Fruit fly (Drosophila melanogaster) whole organism, embryonic: Measurements from ENCODE around the gene CG17593.

ENCODE experiments used
- Abd-B ChIP-seq: fragments of 200-800 bp; sonication (Bioruptor generic); optimal IDR thresholded peaks from 2 replicates; lab custom pipeline; 2018; ENCODE audit warnings: missing biosample characterization, mild to moderate bottlenecking, missing genetic modification characterization, moderate library complexity
- Awh ChIP-seq: fragments of 200-800 bp; sonication (Bioruptor generic); IDR thresholded peaks from 2 replicates; pipeline ENCODE4, ENCODE4 v1.3.6; 2022; ENCODE audit warnings: missing biosample characterization, missing genetic modification characterization
- C15 ChIP-seq: fragments of 200-800 bp; sonication (Bioruptor generic); IDR thresholded peaks from 3 replicates; pipeline ENCODE4 v1.3.6; 2022; ENCODE audit warnings: missing biosample characterization, missing genetic modification characterization
- CG1024 ChIP-seq: fragments of 200-800 bp; sonication (Bioruptor generic); IDR thresholded peaks from 2 replicates; pipeline ENCODE4 v1.3.6; 2022; ENCODE audit warnings: missing biosample characterization, missing genetic modification characterization
- CG12299 ChIP-seq: fragments of 200-800 bp; sonication (Bioruptor generic); optimal IDR thresholded peaks from 2 replicates; lab custom pipeline; 2018; ENCODE audit warnings: missing biosample characterization, mild to moderate bottlenecking, missing genetic modification characterization
- CG12659 ChIP-seq: fragments of 200-800 bp; sonication (Bioruptor generic); optimal IDR thresholded peaks from 3 replicates; lab custom pipeline; 2017; ENCODE audit warnings: mild to moderate bottlenecking, missing biosample characterization, missing genetic modification reagents, missing genetic modification characterization
- CG16779 ChIP-seq: fragments of 200-800 bp; sonication (Bioruptor generic); IDR thresholded peaks from 2 replicates; pipeline ENCODE4 v1.3.6; 2022; ENCODE audit warnings: missing biosample characterization, missing genetic modification characterization
- CG17186 ChIP-seq: fragments of 200-800 bp; sonication (Bioruptor generic); optimal IDR thresholded peaks from 3 replicates; lab custom pipeline; 2017; ENCODE audit warnings: missing biosample characterization, missing genetic modification reagents, missing genetic modification characterization
- CG17361 ChIP-seq: fragments of 200-800 bp; sonication (Bioruptor generic); IDR thresholded peaks from 3 replicates; pipeline ENCODE4 v1.3.6; 2022; ENCODE audit warnings: missing biosample characterization, missing genetic modification characterization
- CG2120 ChIP-seq: fragments of 200-800 bp; sonication (Bioruptor generic); optimal IDR thresholded peaks from 3 replicates; lab custom pipeline; 2016; ENCODE audit warnings: missing biosample characterization, missing genetic modification characterization
- CG2678 ChIP-seq: fragments of 200-800 bp; sonication (Bioruptor generic); optimal IDR thresholded peaks from 3 replicates; lab custom pipeline; 2019; ENCODE audit warnings: missing biosample characterization, mild to moderate bottlenecking, missing genetic modification characterization, moderate library complexity
- CG30403 ChIP-seq: fragments of 200-800 bp; sonication (Bioruptor generic); optimal IDR thresholded peaks from 3 replicates; lab custom pipeline; 2016; ENCODE audit warnings: missing biosample characterization, missing genetic modification characterization
- CG4820 ChIP-seq: fragments of 200-800 bp; sonication (Bioruptor generic); optimal IDR thresholded peaks from 3 replicates; lab custom pipeline; 2016; ENCODE audit warnings: missing biosample characterization, missing genetic modification characterization
- CG4854 ChIP-seq: fragments of 200-800 bp; sonication (Bioruptor generic); optimal IDR thresholded peaks from 2 replicates; lab custom pipeline; 2016; ENCODE audit warnings: missing biosample characterization, missing genetic modification characterization, inconsistent platforms
- CrebB ChIP-seq: fragments of 200-800 bp; sonication (Bioruptor generic); optimal IDR thresholded peaks from 3 replicates; lab custom pipeline; 2018; ENCODE audit warnings: missing biosample characterization, mild to moderate bottlenecking, missing genetic modification characterization
- Dll ChIP-seq: fragments of 200-800 bp; sonication (Bioruptor generic); IDR thresholded peaks from 4 replicates; pipeline ENCODE4 v1.3.6; 2022; ENCODE audit warnings: missing biosample characterization, missing genetic modification characterization; ENCODE audit not compliant: partially characterized antibody
- Ets97D ChIP-seq: fragments of 200-800 bp; sonication (Bioruptor generic); optimal IDR thresholded peaks from 3 replicates; lab custom pipeline; 2016; ENCODE audit warnings: missing biosample characterization, missing genetic modification characterization
- Fer1 ChIP-seq: fragments of 200-800 bp; sonication (Bioruptor generic); optimal IDR thresholded peaks from 2 replicates; lab custom pipeline; 2017; ENCODE audit warnings: missing biosample characterization, mild to moderate bottlenecking, missing genetic modification characterization
- Hr51 ChIP-seq, 2 experiments: fragments of 200-800 bp; sonication (Bioruptor generic); optimal IDR thresholded peaks; 2 replicates in 1 of 2; 3 replicates in 1 of 2; lab custom pipeline; 2016 to 2018; ENCODE audit warnings: missing biosample characterization in 2 of 2, missing genetic modification characterization in 2 of 2, mild to moderate bottlenecking in 1 of 2, moderate library complexity in 1 of 2
- Jarid2 ChIP-seq: fragments of 200-800 bp; sonication (Bioruptor generic); optimal IDR thresholded peaks from 3 replicates; lab custom pipeline; 2017; ENCODE audit warnings: mild to moderate bottlenecking, missing biosample characterization, missing genetic modification reagents, missing genetic modification characterization
- Poxn ChIP-seq: fragments of 200-800 bp; sonication (Bioruptor generic); IDR thresholded peaks from 2 replicates; pipeline ENCODE4 v1.3.6; 2022; ENCODE audit warnings: missing biosample characterization, missing genetic modification characterization
- Sox100B ChIP-seq: fragments of 200-800 bp; sonication (Bioruptor generic); optimal IDR thresholded peaks from 3 replicates; lab custom pipeline; 2018; ENCODE audit warnings: missing biosample characterization, mild to moderate bottlenecking, missing genetic modification characterization
- Stat92E ChIP-seq, 3 experiments: fragments of >200 bp in 2 of 3; fragments of 200-800 bp in 1 of 3; sonication (Bioruptor generic) in 1 of 3; optimal IDR thresholded peaks; 2 replicates each; lab custom pipeline; 2017 to 2019; ENCODE audit warnings: missing biosample characterization in 3 of 3, missing genetic modification characterization in 3 of 3, mild to moderate bottlenecking in 1 of 3, moderate library complexity in 1 of 3
- TFAM ChIP-seq: fragments of 200-800 bp; sonication (Bioruptor generic); optimal IDR thresholded peaks from 2 replicates; lab custom pipeline; 2017; ENCODE audit warnings: missing biosample characterization, missing genetic modification characterization, inconsistent platforms
- Vsx1 ChIP-seq: fragments of 200-800 bp; sonication (Bioruptor generic); optimal IDR thresholded peaks from 2 replicates; lab custom pipeline; 2017; ENCODE audit warnings: missing biosample characterization, mild to moderate bottlenecking, missing genetic modification characterization, missing genetic modification reagents
- abd-A ChIP-seq: fragments of 200-800 bp; sonication (Bioruptor generic); optimal IDR thresholded peaks from 3 replicates; lab custom pipeline; 2019; ENCODE audit warnings: missing biosample characterization, mild to moderate bottlenecking, missing genetic modification characterization, moderate library complexity
- bbx ChIP-seq: fragments of 200-800 bp; sonication (Bioruptor generic); IDR thresholded peaks from 2 replicates; pipeline ENCODE4 v1.3.6; 2022; ENCODE audit warnings: missing biosample characterization, missing genetic modification characterization; ENCODE audit not compliant: partially characterized antibody
- bigmax ChIP-seq: fragments of 200-800 bp; sonication (Bioruptor generic); optimal IDR thresholded peaks from 2 replicates; lab custom pipeline; 2018; ENCODE audit warnings: missing biosample characterization, mild to moderate bottlenecking, missing genetic modification characterization
- cad ChIP-seq: fragments of >200 bp; optimal IDR thresholded peaks from 2 replicates; lab custom pipeline; 2017; ENCODE audit warnings: missing biosample characterization, missing genetic modification characterization
- cg ChIP-seq: fragments of 200-800 bp; sonication (Bioruptor generic); optimal IDR thresholded peaks from 3 replicates; lab custom pipeline; 2019; ENCODE audit warnings: missing biosample characterization, mild to moderate bottlenecking, missing genetic modification characterization, moderate library complexity
- danr ChIP-seq: fragments of 200-800 bp; sonication (Bioruptor generic); IDR thresholded peaks from 2 replicates; pipeline ENCODE4 v1.3.6; 2022; ENCODE audit warnings: missing biosample characterization, missing genetic modification characterization
- fd96Cb ChIP-seq: fragments of 200-800 bp; sonication (Bioruptor generic); optimal IDR thresholded peaks from 2 replicates; lab custom pipeline; 2018; ENCODE audit warnings: missing biosample characterization, mild to moderate bottlenecking, missing genetic modification characterization, moderate library complexity
- ftz-f1 ChIP-seq: fragments of 200-800 bp; sonication (Bioruptor generic); optimal IDR thresholded peaks from 2 replicates; lab custom pipeline; 2016; ENCODE audit warnings: missing biosample characterization, missing genetic modification characterization
- kay ChIP-seq: fragments of 200-800 bp; sonication (Bioruptor generic); optimal IDR thresholded peaks from 2 replicates; lab custom pipeline; 2016; ENCODE audit warnings: missing biosample characterization, missing genetic modification characterization
- ken ChIP-seq: fragments of 200-800 bp; sonication (Bioruptor generic); IDR thresholded peaks from 3 replicates; pipeline ENCODE4 v1.3.6; 2022; ENCODE audit warnings: missing biosample characterization, missing genetic modification characterization
- odd ChIP-seq: fragments of 200-800 bp; sonication (Bioruptor generic); optimal IDR thresholded peaks from 2 replicates; lab custom pipeline; 2017; ENCODE audit warnings: missing biosample characterization, mild to moderate bottlenecking, missing genetic modification characterization
- pb ChIP-seq: fragments of 200-800 bp; sonication (Bioruptor generic); optimal IDR thresholded peaks from 3 replicates; lab custom pipeline; 2016; ENCODE audit warnings: missing biosample characterization, missing genetic modification characterization
- peb ChIP-seq: fragments of 200-800 bp; sonication (Bioruptor generic); IDR thresholded peaks from 2 replicates; pipeline ENCODE4 v1.3.6; 2022; ENCODE audit warnings: missing biosample characterization, missing genetic modification characterization
- pfk ChIP-seq: fragments of 200-800 bp; sonication (Bioruptor generic); optimal IDR thresholded peaks from 2 replicates; lab custom pipeline; 2018; ENCODE audit warnings: missing biosample characterization, mild to moderate bottlenecking, missing genetic modification characterization, moderate library complexity
- pnt ChIP-seq: fragments of 200-800 bp; sonication (Bioruptor generic); optimal IDR thresholded peaks from 3 replicates; lab custom pipeline; 2016; ENCODE audit warnings: missing biosample characterization, missing genetic modification characterization
- psq ChIP-seq: fragments of 200-800 bp; sonication (Bioruptor generic); optimal IDR thresholded peaks from 2 replicates; lab custom pipeline; 2017; ENCODE audit warnings: missing biosample characterization, missing genetic modification characterization
- repo ChIP-seq: fragments of 200-800 bp; sonication (Bioruptor generic); optimal IDR thresholded peaks from 2 replicates; lab custom pipeline; 2016; ENCODE audit warnings: missing biosample characterization, missing genetic modification characterization
- sens ChIP-seq: fragments of 200-800 bp; sonication (Bioruptor generic); peaks from one replicate; lab custom pipeline; 2016; ENCODE audit warnings: missing biosample characterization, missing genetic modification characterization
- sna ChIP-seq: fragments of 200-800 bp; sonication (Bioruptor generic); IDR thresholded peaks from 2 replicates; pipeline ENCODE4 v1.3.6; 2022; ENCODE audit warnings: missing biosample characterization, missing genetic modification characterization; ENCODE audit not compliant: partially characterized antibody
- so ChIP-seq: fragments of 200-800 bp; sonication (Bioruptor generic); IDR thresholded peaks from 3 replicates; pipeline ENCODE4 v1.3.6; 2022; ENCODE audit warnings: missing biosample characterization, missing genetic modification characterization
- trem ChIP-seq: fragments of 200-800 bp; optimal IDR thresholded peaks from 3 replicates; lab custom pipeline; 2019; ENCODE audit warnings: missing biosample characterization, mild to moderate bottlenecking, missing genetic modification characterization, moderate library complexity
- usp ChIP-seq: fragments of >200 bp; optimal IDR thresholded peaks from 2 replicates; lab custom pipeline; 2017; ENCODE audit warnings: missing biosample characterization, missing genetic modification characterization
- vfl ChIP-seq: fragments of 200-800 bp; sonication (Bioruptor generic); optimal IDR thresholded peaks from 2 replicates; lab custom pipeline; 2016; ENCODE audit warnings: missing biosample characterization, missing genetic modification characterization
- wor ChIP-seq: fragments of 200-800 bp; sonication (Bioruptor generic); IDR thresholded peaks from 2 replicates; pipeline ENCODE4 v1.3.6; 2022; ENCODE audit warnings: missing biosample characterization, missing genetic modification characterization
- zen ChIP-seq: fragments of 200-800 bp; sonication (Bioruptor generic); optimal IDR thresholded peaks from 3 replicates; lab custom pipeline; 2018; ENCODE audit warnings: missing biosample characterization, mild to moderate bottlenecking, missing genetic modification characterization, moderate library complexity
- zfh1 ChIP-seq: fragments of 200-800 bp; sonication (Bioruptor generic); IDR thresholded peaks from 3 replicates; pipeline ENCODE4 v1.3.6; 2022; ENCODE audit warnings: missing biosample characterization, missing genetic modification characterization

CG17593 gene

dm6 chr2L:3532973-3533525, 18.4 kb downstream of the CG17593 start (continued):
- TF ChIP-seq CG1024 (GFP tag; lab: Robert Waterston, UW) (peak; percentile 45; the same call in 1 of the 2 replicates), Poxn (no peak), Stat92E (GFP tag; optimal IDR thresholded peaks at IDR 0.05; lab: Kevin White, UChicago) (no peak), psq (no peak), wor (GFP tag; lab: Robert Waterston, UW) (no peak), abd-A (tag; lab: Kevin White, UChicago) (no peak), CG30403 (GFP tag; lab: Kevin White, UChicago) (peak; percentile 46), CG12659 (GFP tag; lab: Kevin White, UChicago) (no peak), CG2120 (GFP tag; lab: Kevin White, UChicago) (no peak), pnt (peak; percentile 55), bigmax (GFP tag; lab: Kevin White, UChicago) (no peak), vfl (no peak), C15 (GFP tag; lab: Robert Waterston, UW) (no peak), CG4820 (GFP tag; lab: Kevin White, UChicago) (peak; percentile 52), so (GFP tag; lab: Robert Waterston, UW) (no peak), pb (GFP tag; lab: Kevin White, UChicago) (no peak), CG2678 (tag; lab: Kevin White, UChicago) (peak; percentile 21), danr (GFP tag; lab: Robert Waterston, UW) (no peak), bbx (GFP tag; lab: Robert Waterston, UW) (no peak), sens (GFP tag; lab: Kevin White, UChicago) (peak; percentile 87), zfh1 (GFP tag; lab: Robert Waterston, UW) (peak; percentile 79), odd (GFP tag; lab: Kevin White, UChicago) (no peak), peb (no peak), Awh (GFP tag; lab: Robert Waterston, UW) (0 out of 2 replicates have a peak, but pooled peaks have one; percentile 10), pfk (GFP tag; lab: Kevin White, UChicago) (no peak), Vsx1 (no peak), repo (GFP tag; lab: Kevin White, UChicago) (peak; percentile 10), Abd-B (GFP tag; lab: Kevin White, UChicago) (no peak), zen (peak; percentile 94), CG4854 (no peak), usp (GFP tag; lab: Kevin White, UChicago) (no peak), ftz-f1 (GFP tag; lab: Kevin White, UChicago) (no peak), Fer1 (no peak), Hr51 (GFP tag; optimal IDR thresholded peaks at IDR 0.05; lab: Kevin White, UChicago) (peak in 1 of 2 experiments; percentile 32), trem (peak; percentile 42), CrebB (no peak), kay (GFP tag; lab: Kevin White, UChicago) (no peak), CG17361 (GFP tag; lab: Robert Waterston, UW) (peak; percentile 52; the same call in 2 of the 3 replicates), Ets97D (GFP tag; lab: Kevin White, UChicago) (no peak), cad (GFP tag; lab: Kevin White, UChicago) (no peak), ken (GFP tag; lab: Robert Waterston, UW) (no peak), CG17186 (GFP tag; lab: Kevin White, UChicago) (no peak), Dll (no peak), sna (no peak), Jarid2 (GFP tag; lab: Kevin White, UChicago) (no peak), fd96Cb (peak; percentile 52), CG12299 (no peak), cg (GFP tag; lab: Kevin White, UChicago) (no peak), CG16779 (no peak), Sox100B (GFP tag; lab: Kevin White, UChicago) (no peak), TFAM (no peak)
